Fruit fly (Drosophila melanogaster) Kc167 (cell line): ENCODE data around the gene CG7579.

ENCODE experiments used
- Myc ChIP-seq: fragments of >200 bp; optimal IDR thresholded peaks from 2 replicates; lab custom pipeline; 2017; ENCODE audit warnings: missing external identifiers
- Sin3A ChIP-seq: fragments of >200 bp; optimal IDR thresholded peaks from 2 replicates; lab custom pipeline; 2018; ENCODE audit warnings: missing external identifiers
- h ChIP-seq: fragments of >200 bp; optimal IDR thresholded peaks from 3 replicates; lab custom pipeline; 2018; ENCODE audit warnings: missing external identifiers
- insv ChIP-seq: fragments of >200 bp; optimal IDR thresholded peaks from 3 replicates; lab custom pipeline; 2018; ENCODE audit warnings: missing external identifiers
- psq ChIP-seq: fragments of >200 bp; optimal IDR thresholded peaks from 2 replicates; lab custom pipeline; 2017; ENCODE audit warnings: missing external identifiers
- ttk ChIP-seq: sonication (Bioruptor generic); optimal IDR thresholded peaks from 2 replicates; lab custom pipeline; 2017; ENCODE audit warnings: missing external identifiers

DNA sequence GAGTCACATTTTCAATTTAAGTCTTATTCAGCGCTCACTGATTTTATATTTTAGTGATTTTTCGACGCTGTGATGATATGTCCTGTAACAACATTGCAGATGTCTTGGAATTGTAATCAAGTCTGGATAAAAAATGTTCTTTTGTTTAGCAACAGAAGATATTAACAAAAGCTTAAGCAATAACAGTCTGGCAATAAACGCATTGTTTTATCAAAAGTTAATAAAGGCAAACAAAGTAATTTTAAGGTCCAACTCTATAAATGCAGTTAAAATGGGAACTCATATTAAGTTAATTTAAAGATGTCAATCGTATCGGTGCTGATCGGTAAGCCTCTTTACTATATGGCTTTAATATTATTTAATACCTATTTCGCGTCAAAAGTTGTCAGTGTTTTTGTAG, 21.7 kb downstream of the CG7579 start, which contains the start of gene CG43082:
- TF ChIP-seq ttk (lab: Kevin White, UChicago) (no peak), Sin3A (lab: Kevin White, UChicago) (no peak), psq (no peak), Myc (lab: Kevin White, UChicago) (no peak), h (lab: Kevin White, UChicago) (no peak), insv (lab: Kevin White, UChicago) (no peak)
